Fruit fly (Drosophila melanogaster) whole organism: ENCODE data around the gene Idh.

Source experiments
- CG8478 ChIP-seq: fragments of >200 bp; optimal IDR thresholded peaks from 2 replicates; lab custom pipeline; 2018; ENCODE audit warnings: inconsistent platforms
- EcR ChIP-seq, 2 experiments: fragments of >200 bp; optimal IDR thresholded peaks; 2 replicates each; lab custom pipeline; 2017; ENCODE audit warnings: missing biosample characterization in 2 of 2, missing genetic modification characterization in 2 of 2, missing genetic modification reagents in 2 of 2
- pan ChIP-seq: fragments of >200 bp; optimal IDR thresholded peaks from 2 replicates; lab custom pipeline; 2017
- psq ChIP-seq: fragments of >200 bp; optimal IDR thresholded peaks from 2 replicates; lab custom pipeline; 2017
- usp ChIP-seq: fragments of >200 bp; optimal IDR thresholded peaks from 2 replicates; lab custom pipeline; 2017; ENCODE audit warnings: missing biosample characterization, missing genetic modification characterization, mixed read lengths

DNA sequence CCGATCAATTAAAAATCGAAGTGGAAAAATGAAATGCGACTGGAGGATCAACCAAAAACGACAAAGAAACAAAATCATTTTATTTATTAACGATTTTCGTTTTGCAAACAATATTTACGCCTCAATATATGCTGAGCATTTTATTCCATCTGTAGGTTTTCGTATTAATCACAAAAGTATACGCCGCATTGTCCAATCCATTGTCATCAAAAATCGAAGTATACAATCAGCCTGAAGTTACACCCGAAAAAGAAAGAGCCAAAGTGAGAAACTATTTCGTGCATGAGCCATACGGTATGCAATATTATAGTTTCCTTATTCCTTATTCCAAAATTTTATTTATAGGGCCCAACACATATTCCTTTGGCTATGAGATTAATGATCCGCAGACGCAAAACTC, 31.7 kb downstream of the Idh start:
- TF ChIP-seq psq (lab: Kevin White, UChicago) = no peak
- no peak for TF ChIP-seq usp (GFP tag; lab: Kevin White, UChicago)
- no peak for TF ChIP-seq CG8478 (lab: Kevin White, UChicago)
- no peak for TF ChIP-seq EcR (GFP tag; optimal IDR thresholded peaks at IDR 0.05; lab: Kevin White, UChicago)
- no peak for TF ChIP-seq pan (lab: Kevin White, UChicago)
